Worm (Caenorhabditis elegans) whole organism, dauer: ENCODE results near the gene pir-1.

Experiments used
- unc-62 ChIP-seq: sonication (generic microtip); optimal IDR thresholded peaks from 2 replicates; lab custom pipeline; 2017; ENCODE audit warnings: missing biosample characterization, missing genetic modification reagents, missing genetic modification characterization

pir-1 gene

ce11 chrII:9157125-9157524, 20.0 kb upstream of the pir-1 start:
- no peak for TF ChIP-seq unc-62 (GFP tag; lab: Kevin White, UChicago)

- TF ChIP-seq unc-62 (GFP tag; lab: Kevin White, UChicago): no peak
These were observed 19.1 kb upstream of the pir-1 start, which contains the start of gene oac-54 for ce11 chrII:9158029-9158428. oac-54 (plus strand) TSS chrII:9158111.

ce11 chrII:9160197-9160806, 16.8 kb upstream of the pir-1 start:
- TF ChIP-seq unc-62 (GFP tag; lab: Kevin White, UChicago): no peak

- TF ChIP-seq unc-62 (GFP tag; lab: Kevin White, UChicago): no peak
These were observed 16.1 kb upstream of the pir-1 start, which contains the start of gene rhy-1 for ce11 chrII:9161023-9161422. rhy-1 (plus strand) TSS chrII:9161379.

ce11 chrII:9163348-9163747, 13.8 kb upstream of the pir-1 start:
- no peak for TF ChIP-seq unc-62 (GFP tag; lab: Kevin White, UChicago)

ce11 chrII:9165762-9166460, 11.2 kb upstream of the pir-1 start, which contains the start of gene W07A12.8:
W07A12.8 (minus strand) TSS chrII:9165812.
- TF ChIP-seq unc-62 (GFP tag; lab: Kevin White, UChicago): no peak

- no peak for TF ChIP-seq unc-62 (GFP tag; lab: Kevin White, UChicago)
These were observed 9.4 kb upstream of the pir-1 start, which contains the start of gene T23G7.3 for ce11 chrII:9167730-9168129. T23G7.3 (minus strand) TSS chrII:9167830.

ce11 chrII:9169450-9169960, 7.6 kb upstream of the pir-1 start, which contains the start of gene dpl-1:
dpl-1 (plus strand) TSS chrII:9169910.
- no peak for TF ChIP-seq unc-62 (GFP tag; lab: Kevin White, UChicago)

ce11 chrII:9170048-9170447, 7.1 kb upstream of the pir-1 start:
- no peak for TF ChIP-seq unc-62 (GFP tag; lab: Kevin White, UChicago)

ce11 chrII:9170851-9171250, 6.2 kb upstream of the pir-1 start:
- no peak for TF ChIP-seq unc-62 (GFP tag; lab: Kevin White, UChicago)

ce11 chrII:9171466-9172187, 5.5 kb upstream of the pir-1 start:
- TF ChIP-seq unc-62 (GFP tag; lab: Kevin White, UChicago): no peak

- no peak for TF ChIP-seq unc-62 (GFP tag; lab: Kevin White, UChicago)
These were observed 4.3 kb upstream of the pir-1 start, which contains the start of gene T23G7.2 for ce11 chrII:9172849-9173248. T23G7.2 (minus strand) TSS chrII:9172949.

- TF ChIP-seq unc-62 (GFP tag; lab: Kevin White, UChicago): no peak
These were observed 3.6 kb upstream of the pir-1 start for ce11 chrII:9173471-9173870.

- TF ChIP-seq unc-62 (GFP tag; lab: Kevin White, UChicago): no peak
These were observed 577 bp upstream of the pir-1 start for ce11 chrII:9176523-9176922.

ce11 chrII:9178811-9179210, 1.7 kb downstream of the pir-1 start:
- TF ChIP-seq unc-62 (GFP tag; lab: Kevin White, UChicago): no peak

ce11 chrII:9181155-9181554, 4.1 kb downstream of the pir-1 start:
- no peak for TF ChIP-seq unc-62 (GFP tag; lab: Kevin White, UChicago)
